Worm (Caenorhabditis elegans) whole organism, early embryonic: ENCODE results near the gene F31E8.5.

Source experiments
- F13C5.2 ChIP-seq: sonication (generic microtip); optimal IDR thresholded peaks from 2 replicates; lab custom pipeline; 2017; ENCODE audit warnings: mild to moderate bottlenecking, missing genetic modification characterization, inconsistent platforms, missing compliant biosample characterization
- aly-1 ChIP-seq: sonication (generic microtip); optimal IDR thresholded peaks from 2 replicates; lab custom pipeline; 2016; ENCODE audit warnings: missing genetic modification characterization, missing compliant biosample characterization
- flt-1 ChIP-seq: fragments of 200-800 bp; sonication (Bioruptor generic); IDR thresholded peaks from 2 replicates; pipeline ENCODE4 v1.3.6; 2022; ENCODE audit warnings: missing genetic modification characterization, missing compliant biosample characterization
- hmbx-1 ChIP-seq: sonication (generic microtip); optimal IDR thresholded peaks from 2 replicates; lab custom pipeline; 2016; ENCODE audit warnings: mild to moderate bottlenecking, missing genetic modification characterization, missing compliant biosample characterization
- hnd-1 ChIP-seq: sonication (generic microtip); optimal IDR thresholded peaks from 2 replicates; lab custom pipeline; 2016; ENCODE audit warnings: missing genetic modification characterization, missing compliant biosample characterization
- scrt-1 ChIP-seq: fragments of 200-800 bp; sonication (Bioruptor generic); IDR thresholded peaks from 2 replicates; pipeline ENCODE4 v1.3.6; 2022; ENCODE audit warnings: missing genetic modification characterization, missing compliant biosample characterization
- tbx-11 ChIP-seq: fragments of 200-800 bp; sonication (Bioruptor generic); IDR thresholded peaks from 2 replicates; pipeline ENCODE4 v1.3.6; 2022; ENCODE audit warnings: missing genetic modification characterization, missing compliant biosample characterization

DNA sequence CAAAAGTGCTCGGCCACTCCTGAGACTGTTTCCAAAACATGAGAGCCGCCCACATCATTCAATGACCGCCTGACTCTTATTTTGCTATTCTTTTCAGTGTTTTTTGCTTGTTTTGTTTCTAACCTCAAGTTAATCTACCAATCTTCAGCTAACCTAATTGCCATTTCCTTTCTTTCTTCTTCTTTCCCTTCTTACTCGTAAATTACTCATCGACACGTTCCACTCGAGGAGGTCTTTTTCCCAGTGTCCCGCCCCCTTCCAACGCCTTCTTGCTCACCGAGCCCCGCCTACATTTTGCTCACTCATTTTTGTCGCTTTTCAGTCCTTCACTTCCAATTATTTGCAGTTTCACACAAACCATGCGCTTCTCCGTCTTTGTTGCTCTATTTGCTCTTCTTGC is 42.3 kb downstream of the F31E8.5 start, which contains the start of gene nlp-50:
- TF ChIP-seq hnd-1 (no peak), aly-1 (tag; lab: Kevin White, UChicago) (no peak), flt-1 (GFP tag; lab: Robert Waterston, UW) (no peak), hmbx-1 (no peak), tbx-11 (GFP tag; lab: Robert Waterston, UW) (no peak), scrt-1 (GFP tag; lab: Robert Waterston, UW) (no peak), F13C5.2 (tag; lab: Kevin White, UChicago) (no peak)
